Worm (Caenorhabditis elegans): ENCODE measurements around the gene K02E7.12.

Gene K02E7.12

DNA sequence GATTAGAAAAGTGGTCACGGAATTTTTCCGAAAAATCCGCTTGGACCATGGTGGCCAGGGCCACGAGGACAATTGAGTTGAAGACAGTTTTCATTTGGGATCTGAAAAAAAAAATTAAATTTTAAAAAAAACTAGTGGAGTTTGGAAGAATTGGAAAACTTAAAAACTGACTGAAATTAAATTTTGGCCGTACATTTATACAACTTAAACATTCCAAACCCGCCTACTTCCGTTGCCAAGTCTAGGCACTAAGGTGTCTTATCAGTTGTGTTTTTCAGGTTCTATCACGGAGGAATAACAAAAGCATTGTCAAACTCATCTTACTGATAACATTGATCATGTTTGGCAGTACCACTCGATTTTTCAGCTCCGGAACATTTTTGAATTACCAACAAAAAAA lies 43.2 kb downstream of the K02E7.12 start, which contains the start of gene lips-12:
Gene lips-12 (minus strand): TSS at position 101 of the 400 bp plus-strand sequence.
- TF ChIP-seq drap-1 (GFP tag; optimal IDR thresholded peaks at IDR 0.05) = no peak
- TF ChIP-seq cnd-1 (tag; optimal IDR thresholded peaks at IDR 0.05) = no peak
- TF ChIP-seq ztf-11 (tag; optimal IDR thresholded peaks at IDR 0.05) = no peak
- no peak for TF ChIP-seq unc-120 (tag; optimal IDR thresholded peaks at IDR 0.05; ENCODE audit: poor library complexity, severe bottlenecking)
- no peak for TF ChIP-seq bed-3 (GFP tag; optimal IDR thresholded peaks at IDR 0.05)
- no peak for TF ChIP-seq lin-13 (tag; optimal IDR thresholded peaks at IDR 0.05)
- TF ChIP-seq elt-1 (tag; optimal IDR thresholded peaks at IDR 0.05; ENCODE audit: borderline replicate concordance, insufficient read depth) = no peak
- no peak for TF ChIP-seq M03D4.4 (tag; optimal IDR thresholded peaks at IDR 0.05)
- TF ChIP-seq ces-1 (GFP tag; optimal IDR thresholded peaks at IDR 0.05) = no peak
- TF ChIP-seq tbx-8 (GFP tag; optimal IDR thresholded peaks at IDR 0.05) = no peak
- no peak for TF ChIP-seq mep-1 (tag; optimal IDR thresholded peaks at IDR 0.05)
- no peak for TF ChIP-seq nhr-2 (tag; optimal IDR thresholded peaks at IDR 0.05)
- TF ChIP-seq blmp-1 (tag; optimal IDR thresholded peaks at IDR 0.05) = no peak
- no peak for TF ChIP-seq ham-2 (GFP tag; optimal IDR thresholded peaks at IDR 0.05)
- TF ChIP-seq mls-2 (tag; optimal IDR thresholded peaks at IDR 0.05) = no peak
- no peak for TF ChIP-seq mab-5 (tag; optimal IDR thresholded peaks at IDR 0.05)
- TF ChIP-seq nhr-237 (tag; optimal IDR thresholded peaks at IDR 0.05) = no peak
- TF ChIP-seq pha-4 (tag; optimal IDR thresholded peaks at IDR 0.05) = no peak
- TF ChIP-seq lin-32 (GFP tag; optimal IDR thresholded peaks at IDR 0.05) = no peak
- TF ChIP-seq sptf-1 (tag; optimal IDR thresholded peaks at IDR 0.05) = no peak

ce11 chrII:1116521-1116920 lies 45.5 kb downstream of the K02E7.12 start:
- TF ChIP-seq unc-62 (GFP tag; optimal IDR thresholded peaks at IDR 0.05) (no peak), bed-3 (GFP tag; optimal IDR thresholded peaks at IDR 0.05) (no peak), hlh-1 (tag; optimal IDR thresholded peaks at IDR 0.05) (no peak), tbx-8 (GFP tag; optimal IDR thresholded peaks at IDR 0.05) (no peak), elt-1 (tag; optimal IDR thresholded peaks at IDR 0.05; ENCODE audit: borderline replicate concordance, insufficient read depth) (no peak), nhr-76 (tag; optimal IDR thresholded peaks at IDR 0.05) (no peak), snpc-4 (tag; optimal IDR thresholded peaks at IDR 0.05) (no peak), sptf-1 (tag; optimal IDR thresholded peaks at IDR 0.05) (no peak), M03D4.4 (tag; optimal IDR thresholded peaks at IDR 0.05) (no peak), ceh-39 (tag; optimal IDR thresholded peaks at IDR 0.05) (no peak), drap-1 (GFP tag; optimal IDR thresholded peaks at IDR 0.05) (no peak), nhr-12 (tag; optimal IDR thresholded peaks at IDR 0.05) (no peak)

ce11 chrII:1117992-1118729 lies 47.2 kb downstream of the K02E7.12 start, which contains the start of gene lips-13:
Gene lips-13 (minus strand): TSS chrII:1118042.
- TF ChIP-seq ztf-11 (tag; optimal IDR thresholded peaks at IDR 0.05) (no peak), elt-1 (tag; optimal IDR thresholded peaks at IDR 0.05; ENCODE audit: borderline replicate concordance, insufficient read depth) (no peak), sem-2 (GFP tag; optimal IDR thresholded peaks at IDR 0.05) (no peak), mls-2 (tag; optimal IDR thresholded peaks at IDR 0.05) (no peak), flh-1 (GFP tag; optimal IDR thresholded peaks at IDR 0.05) (no peak), nhr-76 (tag; optimal IDR thresholded peaks at IDR 0.05) (no peak), bed-3 (GFP tag; optimal IDR thresholded peaks at IDR 0.05) (no peak), nhr-2 (tag; optimal IDR thresholded peaks at IDR 0.05) (no peak), ham-2 (GFP tag; optimal IDR thresholded peaks at IDR 0.05) (no peak), lin-13 (tag; optimal IDR thresholded peaks at IDR 0.05) (no peak), cnd-1 (tag; optimal IDR thresholded peaks at IDR 0.05) (no peak), snpc-4 (tag; optimal IDR thresholded peaks at IDR 0.05) (no peak), mab-5 (tag; optimal IDR thresholded peaks at IDR 0.05) (no peak), zip-8 (tag; optimal IDR thresholded peaks at IDR 0.05) (no peak), ces-1 (GFP tag; optimal IDR thresholded peaks at IDR 0.05) (no peak), unc-39 (tag; optimal IDR thresholded peaks at IDR 0.05) (no peak), sptf-1 (tag; optimal IDR thresholded peaks at IDR 0.05) (no peak), mep-1 (tag; optimal IDR thresholded peaks at IDR 0.05) (no peak)

Measured in whole organism, mixed stage, embryonic.